Worm (Caenorhabditis elegans): ENCODE measurements around the gene ZK616.61.

Gene ZK616.61

ce11 chrIV:5411641-5412337, 6.3 kb downstream of the ZK616.61 start, which contains the start of gene ZK616.8:
Gene ZK616.8, minus strand, starts transcription at chrIV:5412193.
- TF ChIP-seq lin-13 (tag; optimal IDR thresholded peaks at IDR 0.05): no peak
- TF ChIP-seq nhr-28 (tag; optimal IDR thresholded peaks at IDR 0.05): no peak
- no peak for TF ChIP-seq zip-8 (tag; optimal IDR thresholded peaks at IDR 0.05)
- TF ChIP-seq flh-1 (GFP tag; optimal IDR thresholded peaks at IDR 0.05): no peak
- no peak for TF ChIP-seq sem-2 (GFP tag; optimal IDR thresholded peaks at IDR 0.05)
- TF ChIP-seq M03D4.4 (tag; optimal IDR thresholded peaks at IDR 0.05): no peak
- TF ChIP-seq ceh-43 (GFP tag; optimal IDR thresholded peaks at IDR 0.05): no peak
- TF ChIP-seq ceh-39 (tag; optimal IDR thresholded peaks at IDR 0.05): no peak
- TF ChIP-seq elt-1 (tag; optimal IDR thresholded peaks at IDR 0.05; ENCODE audit: borderline replicate concordance, insufficient read depth): no peak
- TF ChIP-seq nhr-76 (tag; optimal IDR thresholded peaks at IDR 0.05): no peak
- TF ChIP-seq unc-120 (tag; optimal IDR thresholded peaks at IDR 0.05; ENCODE audit: poor library complexity, severe bottlenecking): no peak
- TF ChIP-seq ham-2 (GFP tag; optimal IDR thresholded peaks at IDR 0.05): no peak
- TF ChIP-seq drap-1 (GFP tag; optimal IDR thresholded peaks at IDR 0.05): no peak
- no peak for TF ChIP-seq unc-39 (tag; optimal IDR thresholded peaks at IDR 0.05)
- TF ChIP-seq nhr-2 (tag; optimal IDR thresholded peaks at IDR 0.05): no peak
- TF ChIP-seq mls-2 (tag; optimal IDR thresholded peaks at IDR 0.05): no peak
- no peak for TF ChIP-seq mab-5 (tag; optimal IDR thresholded peaks at IDR 0.05)

ce11 chrIV:5415696-5416095, 10.3 kb downstream of the ZK616.61 start, which contains the start of gene spp-7:
Gene spp-7, minus strand, starts transcription at chrIV:5415796.
- TF ChIP-seq ces-1 (GFP tag; optimal IDR thresholded peaks at IDR 0.05) (no peak), lin-13 (tag; optimal IDR thresholded peaks at IDR 0.05) (no peak), sem-2 (GFP tag; optimal IDR thresholded peaks at IDR 0.05) (no peak), mep-1 (tag; optimal IDR thresholded peaks at IDR 0.05) (no peak)

- TF ChIP-seq ceh-83 (GFP tag; optimal IDR thresholded peaks at IDR 0.05) (no peak), bed-3 (GFP tag; optimal IDR thresholded peaks at IDR 0.05) (no peak), nhr-28 (tag; optimal IDR thresholded peaks at IDR 0.05) (no peak), unc-39 (tag; optimal IDR thresholded peaks at IDR 0.05) (no peak), lsy-2 (tag; optimal IDR thresholded peaks at IDR 0.05) (no peak), mab-5 (tag; optimal IDR thresholded peaks at IDR 0.05) (no peak), blmp-1 (tag; optimal IDR thresholded peaks at IDR 0.05) (no peak), flh-1 (GFP tag; optimal IDR thresholded peaks at IDR 0.05) (no peak), ztf-11 (tag; optimal IDR thresholded peaks at IDR 0.05) (no peak), nhr-12 (tag; optimal IDR thresholded peaks at IDR 0.05) (no peak), unc-120 (tag; optimal IDR thresholded peaks at IDR 0.05; ENCODE audit: poor library complexity, severe bottlenecking) (no peak)
Observed at ce11 chrIV:5419122-5419521, 13.7 kb downstream of the ZK616.61 start, which contains the start of gene ehn-3. Gene ehn-3, minus strand, starts transcription at chrIV:5419222.

- TF ChIP-seq ztf-11 (tag; optimal IDR thresholded peaks at IDR 0.05) (no peak), unc-39 (tag; optimal IDR thresholded peaks at IDR 0.05) (no peak), ceh-83 (GFP tag; optimal IDR thresholded peaks at IDR 0.05) (no peak), nhr-12 (tag; optimal IDR thresholded peaks at IDR 0.05) (no peak), drap-1 (GFP tag; optimal IDR thresholded peaks at IDR 0.05) (no peak), lin-13 (tag; optimal IDR thresholded peaks at IDR 0.05) (no peak), mep-1 (tag; optimal IDR thresholded peaks at IDR 0.05) (no peak), snpc-4 (tag; optimal IDR thresholded peaks at IDR 0.05) (no peak)
Observed at ce11 chrIV:5438705-5439104, 33.3 kb downstream of the ZK616.61 start, which contains the start of gene mgl-3. Gene mgl-3, plus strand, starts transcription at chrIV:5439005.

ce11 chrIV:5452667-5453066, 47.2 kb downstream of the ZK616.61 start, which contains the start of gene Y4C6A.4:
Gene Y4C6A.4, plus strand, starts transcription at chrIV:5452967.
- TF ChIP-seq zip-8 (tag; optimal IDR thresholded peaks at IDR 0.05): no peak
- TF ChIP-seq nhr-2 (tag; optimal IDR thresholded peaks at IDR 0.05): no peak
- TF ChIP-seq drap-1 (GFP tag; optimal IDR thresholded peaks at IDR 0.05): no peak
- no peak for TF ChIP-seq bed-3 (GFP tag; optimal IDR thresholded peaks at IDR 0.05)
- TF ChIP-seq nhr-76 (tag; optimal IDR thresholded peaks at IDR 0.05): no peak
- no peak for TF ChIP-seq mep-1 (tag; optimal IDR thresholded peaks at IDR 0.05)
- TF ChIP-seq lsy-2 (tag; optimal IDR thresholded peaks at IDR 0.05): no peak
- no peak for TF ChIP-seq elt-3 (tag; optimal IDR thresholded peaks at IDR 0.05)
- no peak for TF ChIP-seq lin-32 (GFP tag; optimal IDR thresholded peaks at IDR 0.05)
- no peak for TF ChIP-seq mab-5 (tag; optimal IDR thresholded peaks at IDR 0.05)
- TF ChIP-seq ces-1 (GFP tag; optimal IDR thresholded peaks at IDR 0.05): no peak
- no peak for TF ChIP-seq snpc-4 (tag; optimal IDR thresholded peaks at IDR 0.05)
- no peak for TF ChIP-seq hlh-1 (tag; optimal IDR thresholded peaks at IDR 0.05)
- no peak for TF ChIP-seq tbx-8 (GFP tag; optimal IDR thresholded peaks at IDR 0.05)
- no peak for TF ChIP-seq M03D4.4 (tag; optimal IDR thresholded peaks at IDR 0.05)
- TF ChIP-seq unc-120 (tag; optimal IDR thresholded peaks at IDR 0.05; ENCODE audit: poor library complexity, severe bottlenecking): no peak

Measured in whole organism, mixed stage, embryonic.